Fruit fly (Drosophila melanogaster) whole organism, adult: ENCODE data around the gene side-III.

ENCODE experiments used
- CG11617 ChIP-seq: fragments of 200-800 bp; sonication (Bioruptor generic); optimal IDR thresholded peaks from 2 replicates; lab custom pipeline; 2017; ENCODE audit warnings: mild to moderate bottlenecking, missing biosample characterization, missing genetic modification reagents, missing genetic modification characterization
- CG12768 ChIP-seq: fragments of 200-800 bp; sonication (Bioruptor generic); optimal IDR thresholded peaks from 2 replicates; lab custom pipeline; 2017; ENCODE audit warnings: missing biosample characterization, missing genetic modification characterization, mild to moderate bottlenecking, moderate library complexity, missing genetic modification reagents
- CG14711 ChIP-seq: fragments of 200-800 bp; sonication (Bioruptor generic); optimal IDR thresholded peaks from 2 replicates; lab custom pipeline; 2018; ENCODE audit warnings: missing biosample characterization, mild to moderate bottlenecking, missing genetic modification characterization, moderate library complexity
- CG1620 ChIP-seq: fragments of 200-800 bp; sonication (Bioruptor generic); optimal IDR thresholded peaks from 2 replicates; lab custom pipeline; 2016; ENCODE audit warnings: missing biosample characterization, missing genetic modification characterization
- CG5204 ChIP-seq: fragments of 200-800 bp; sonication (Bioruptor generic); optimal IDR thresholded peaks from 2 replicates; lab custom pipeline; 2016; ENCODE audit warnings: missing biosample characterization, missing genetic modification characterization
- CG7101 ChIP-seq: fragments of 200-800 bp; sonication (Bioruptor generic); optimal IDR thresholded peaks from 2 replicates; lab custom pipeline; 2018; ENCODE audit warnings: missing biosample characterization, mild to moderate bottlenecking, missing genetic modification characterization, moderate library complexity
- Clk ChIP-seq: fragments of 200-800 bp; sonication (Bioruptor generic); optimal IDR thresholded peaks from 2 replicates; lab custom pipeline; 2017; ENCODE audit warnings: missing biosample characterization, missing genetic modification characterization
- Crg-1 ChIP-seq: fragments of 200-800 bp; sonication (Bioruptor generic); optimal IDR thresholded peaks from 2 replicates; lab custom pipeline; 2016; ENCODE audit warnings: missing biosample characterization, missing genetic modification characterization
- Mnt ChIP-seq: fragments of 200-800 bp; sonication (Bioruptor generic); optimal IDR thresholded peaks from 2 replicates; lab custom pipeline; 2016; ENCODE audit warnings: missing biosample characterization, mild to moderate bottlenecking, missing genetic modification characterization
- bab1 ChIP-seq: fragments of 200-800 bp; sonication (Bioruptor generic); optimal IDR thresholded peaks from 3 replicates; lab custom pipeline; 2019; ENCODE audit warnings: missing biosample characterization, mild to moderate bottlenecking, missing genetic modification characterization, moderate library complexity
- ovo ChIP-seq: fragments of 200-800 bp; sonication (Bioruptor generic); optimal IDR thresholded peaks from 2 replicates; lab custom pipeline; 2016; ENCODE audit warnings: missing biosample characterization, missing genetic modification characterization
- pad ChIP-seq: fragments of 200-800 bp; sonication (Bioruptor generic); optimal IDR thresholded peaks from 3 replicates; lab custom pipeline; 2017; ENCODE audit warnings: missing biosample characterization, missing genetic modification characterization, mild to moderate bottlenecking, moderate library complexity, missing genetic modification reagents

dm6 chr3R:5927841-5928240 lies 31.5 kb downstream of the side-III start:
- TF ChIP-seq CG5204 (no peak), Mnt (no peak), CG7101 (tag; lab: Kevin White, UChicago) (no peak), Crg-1 (GFP tag; lab: Kevin White, UChicago) (no peak), CG12768 (GFP tag; lab: Kevin White, UChicago) (no peak), Clk (GFP tag; lab: Kevin White, UChicago) (no peak), pad (GFP tag; lab: Kevin White, UChicago) (no peak), bab1 (no peak), CG1620 (GFP tag; lab: Kevin White, UChicago) (no peak), CG11617 (GFP tag; lab: Kevin White, UChicago) (no peak), ovo (GFP tag; lab: Kevin White, UChicago) (no peak), CG14711 (tag; lab: Kevin White, UChicago) (no peak)
